Worm (Caenorhabditis elegans) whole organism, L1 larva: ENCODE measurements around the gene bath-37.

Source experiments
- C34B4.2 ChIP-seq: sonication (generic microtip); optimal IDR thresholded peaks from 2 replicates; lab custom pipeline; 2017; ENCODE audit warnings: mild to moderate bottlenecking, missing genetic modification characterization, missing compliant biosample characterization
- Y116A8C.19 ChIP-seq: sonication (generic microtip); optimal IDR thresholded peaks from 2 replicates; lab custom pipeline; 2016; ENCODE audit warnings: missing compliant biosample characterization, missing genetic modification characterization, borderline replicate concordance
- ama-1 ChIP-seq: fragments of 150-350 bp; optimal IDR thresholded peaks from 2 replicates; lab custom pipeline; 2014
- blmp-1 ChIP-seq: fragments of 150-350 bp; optimal IDR thresholded peaks from 2 replicates; lab custom pipeline; 2014; ENCODE audit warnings: missing biosample characterization, missing genetic modification characterization
- ceh-63 ChIP-seq: fragments of 200-800 bp; sonication (Bioruptor generic); optimal IDR thresholded peaks from 2 replicates; lab custom pipeline; 2018; ENCODE audit warnings: mild to moderate bottlenecking, missing genetic modification characterization, missing compliant biosample characterization
- ceh-8 ChIP-seq: fragments of 200-800 bp; sonication (Bioruptor generic); optimal IDR thresholded peaks from 2 replicates; lab custom pipeline; 2018; ENCODE audit warnings: mild to moderate bottlenecking, missing genetic modification characterization, moderate library complexity, missing compliant biosample characterization
- ces-1 ChIP-seq: fragments of 150-350 bp; optimal IDR thresholded peaks from 2 replicates; lab custom pipeline; 2014; ENCODE audit warnings: missing biosample characterization, missing genetic modification reagents, missing genetic modification characterization
- dpl-1 ChIP-seq, 3 experiments: fragments of 150-350 bp in 2 of 3; sonication (generic microtip) in 1 of 3; optimal IDR thresholded peaks; 2 replicates each; lab custom pipeline; 2014 to 2017; ENCODE audit warnings: missing biosample characterization in 3 of 3, missing genetic modification characterization in 3 of 3, missing genetic modification reagents in 3 of 3
- dsc-1 ChIP-seq: sonication (generic microtip); optimal IDR thresholded peaks from 2 replicates; lab custom pipeline; 2016; ENCODE audit warnings: mild to moderate bottlenecking, missing genetic modification characterization, missing compliant biosample characterization
- egl-13 ChIP-seq: sonication (generic microtip); optimal IDR thresholded peaks from 2 replicates; lab custom pipeline; 2016; ENCODE audit warnings: missing genotype, missing genetic modification reagents, missing genetic modification characterization, missing compliant biosample characterization
- egl-27 ChIP-seq, 2 experiments: fragments of 150-350 bp in 1 of 2; sonication (generic microtip); optimal IDR thresholded peaks; 3 replicates each; lab custom pipeline; 2017 to 2018; ENCODE audit warnings: missing biosample characterization in 2 of 2, missing genetic modification characterization in 2 of 2, missing genetic modification reagents in 2 of 2
- elt-2 ChIP-seq: sonication (generic microtip); optimal IDR thresholded peaks from 2 replicates; lab custom pipeline; 2016; ENCODE audit warnings: missing genetic modification characterization, mild to moderate bottlenecking, inconsistent platforms, missing compliant biosample characterization, missing genetic modification reagents
- elt-3 ChIP-seq, 6 experiments: fragments of 150-350 bp in 1 of 6; sonication (generic microtip); optimal IDR thresholded peaks; 2 replicates each; lab custom pipeline; 2017 to 2018; ENCODE audit warnings: missing biosample characterization in 6 of 6, missing genetic modification characterization in 6 of 6, inconsistent platforms in 1 of 6
- fkh-10 ChIP-seq: sonication (generic microtip); optimal IDR thresholded peaks from 2 replicates; lab custom pipeline; 2017; ENCODE audit warnings: missing biosample characterization, missing genetic modification reagents, missing genetic modification characterization
- fkh-4 ChIP-seq: sonication (generic microtip); optimal IDR thresholded peaks from 2 replicates; lab custom pipeline; 2016; ENCODE audit warnings: missing compliant biosample characterization, missing genetic modification characterization, borderline replicate concordance
- irx-1 ChIP-seq: sonication (generic microtip); optimal IDR thresholded peaks from 2 replicates; lab custom pipeline; 2016; ENCODE audit warnings: missing genetic modification characterization, missing compliant biosample characterization
- jun-1 ChIP-seq: fragments of 150-350 bp; optimal IDR thresholded peaks from 2 replicates; lab custom pipeline; 2014; ENCODE audit warnings: missing biosample characterization, missing genetic modification reagents, missing genetic modification characterization
- lin-13 ChIP-seq: fragments of 150-350 bp; optimal IDR thresholded peaks from 2 replicates; lab custom pipeline; 2014; ENCODE audit warnings: missing biosample characterization, missing genetic modification reagents, missing genetic modification characterization
- lin-14 ChIP-seq: fragments of 200-800 bp; sonication (Bioruptor generic); optimal IDR thresholded peaks from 2 replicates; lab custom pipeline; 2018; ENCODE audit warnings: mild to moderate bottlenecking, missing genetic modification characterization, moderate library complexity, missing compliant biosample characterization
- lin-35 ChIP-seq, 2 experiments: fragments of 150-350 bp; optimal IDR thresholded peaks; 2 replicates each; lab custom pipeline; 2014; ENCODE audit warnings: missing biosample characterization in 2 of 2, missing genetic modification characterization in 2 of 2, missing genetic modification reagents in 2 of 2
- lin-39 ChIP-seq: fragments of 150-350 bp; optimal IDR thresholded peaks from 2 replicates; lab custom pipeline; 2014; ENCODE audit warnings: missing biosample characterization, missing genetic modification reagents, missing genetic modification characterization
- lir-3 ChIP-seq: sonication (generic microtip); optimal IDR thresholded peaks from 2 replicates; lab custom pipeline; 2016; ENCODE audit warnings: mild to moderate bottlenecking, missing genetic modification characterization, moderate library complexity, missing compliant biosample characterization; ENCODE audit not compliant: poor library complexity
- lsy-2 ChIP-seq, 2 experiments: fragments of 150-350 bp; optimal IDR thresholded peaks; 2 replicates each; lab custom pipeline; 2014; ENCODE audit warnings: missing biosample characterization in 2 of 2, missing genetic modification characterization in 2 of 2
- nhr-237 ChIP-seq: fragments of 150-350 bp; optimal IDR thresholded peaks from 2 replicates; lab custom pipeline; 2014; ENCODE audit warnings: missing biosample characterization, missing genetic modification characterization
- nhr-28 ChIP-seq: fragments of 150-350 bp; optimal IDR thresholded peaks from 2 replicates; lab custom pipeline; 2014; ENCODE audit warnings: missing biosample characterization, missing genetic modification characterization
- nhr-77 ChIP-seq: fragments of 150-350 bp; optimal IDR thresholded peaks from 2 replicates; lab custom pipeline; 2014; ENCODE audit warnings: missing biosample characterization, missing genetic modification characterization
- nhr-90 ChIP-seq: sonication (generic microtip); optimal IDR thresholded peaks from 2 replicates; lab custom pipeline; 2016; ENCODE audit warnings: mild to moderate bottlenecking, missing genetic modification characterization, missing compliant biosample characterization; ENCODE audit not compliant: poor library complexity
- pag-3 ChIP-seq: sonication (generic microtip); optimal IDR thresholded peaks from 2 replicates; lab custom pipeline; 2017; ENCODE audit warnings: missing genetic modification characterization, mild to moderate bottlenecking, missing compliant biosample characterization, antibody characterized with exemption, borderline replicate concordance; ENCODE audit not compliant: insufficient read depth
- rnt-1 ChIP-seq: sonication (generic microtip); optimal IDR thresholded peaks from 2 replicates; lab custom pipeline; 2016; ENCODE audit warnings: mild to moderate bottlenecking, missing genetic modification characterization, moderate library complexity, missing compliant biosample characterization
- sox-4 ChIP-seq: sonication (generic microtip); optimal IDR thresholded peaks from 2 replicates; lab custom pipeline; 2016; ENCODE audit warnings: missing genetic modification characterization, missing compliant biosample characterization
- sptf-1 ChIP-seq: fragments of 150-350 bp; optimal IDR thresholded peaks from 2 replicates; lab custom pipeline; 2014; ENCODE audit warnings: missing biosample characterization, missing genetic modification characterization
- sup-37 ChIP-seq: fragments of 200-800 bp; sonication (Bioruptor generic); optimal IDR thresholded peaks from 2 replicates; lab custom pipeline; 2018; ENCODE audit warnings: mild to moderate bottlenecking, missing genetic modification characterization, missing compliant biosample characterization
- unc-130 ChIP-seq: fragments of 150-350 bp; optimal IDR thresholded peaks from 2 replicates; lab custom pipeline; 2017; ENCODE audit warnings: missing biosample characterization, missing genetic modification characterization, inconsistent platforms
- unc-30 ChIP-seq: sonication (generic microtip); optimal IDR thresholded peaks from 2 replicates; lab custom pipeline; 2017; ENCODE audit warnings: missing biosample characterization, missing genetic modification characterization
- unc-62 ChIP-seq: fragments of 150-350 bp; optimal IDR thresholded peaks from 2 replicates; lab custom pipeline; 2014; ENCODE audit warnings: missing biosample characterization, missing genetic modification reagents, missing genetic modification characterization
- unc-86 ChIP-seq: sonication (generic microtip); optimal IDR thresholded peaks from 2 replicates; lab custom pipeline; 2016; ENCODE audit warnings: missing genetic modification characterization, missing compliant biosample characterization
- vab-15 ChIP-seq: sonication (generic microtip); optimal IDR thresholded peaks from 2 replicates; lab custom pipeline; 2017; ENCODE audit warnings: missing genotype, mild to moderate bottlenecking, missing genetic modification characterization, missing compliant biosample characterization
- xbp-1 ChIP-seq: sonication (generic microtip); optimal IDR thresholded peaks from 2 replicates; lab custom pipeline; 2016; ENCODE audit warnings: missing genetic modification characterization, missing compliant biosample characterization
- zip-4 ChIP-seq: fragments of 200-800 bp; sonication (Bioruptor generic); optimal IDR thresholded peaks from 2 replicates; lab custom pipeline; 2018; ENCODE audit warnings: mild to moderate bottlenecking, missing genetic modification characterization, moderate library complexity, missing compliant biosample characterization
- ztf-4 ChIP-seq: fragments of 150-350 bp; optimal IDR thresholded peaks from 2 replicates; lab custom pipeline; 2014; ENCODE audit warnings: missing biosample characterization, missing genetic modification characterization

Gene bath-37

DNA sequence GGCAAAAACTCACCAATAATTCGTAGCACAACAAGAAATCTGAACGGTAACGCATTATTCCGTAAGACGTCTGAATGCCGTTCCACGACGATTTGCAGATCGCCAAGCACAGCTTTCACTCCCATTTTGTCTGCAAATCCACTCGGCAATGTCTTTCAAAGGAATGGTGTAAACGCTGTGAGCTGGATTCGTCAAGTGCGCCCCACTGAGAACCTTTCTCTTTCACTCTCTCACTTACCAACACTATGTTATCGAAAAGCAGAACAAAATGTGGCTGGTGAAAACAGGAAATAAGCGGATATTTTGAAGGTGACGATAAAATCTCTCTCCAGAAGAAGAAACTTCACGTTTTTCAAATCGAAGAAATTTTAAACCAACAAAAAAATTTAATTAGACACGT is 20.2 kb downstream of the bath-37 start (continued):
- TF ChIP-seq egl-13: no peak
- TF ChIP-seq elt-2 (tag; lab: Kevin White, UChicago): no peak
- TF ChIP-seq rnt-1: peak; percentile 42
- TF ChIP-seq lin-13 (GFP tag; lab: Kevin White, UChicago): no peak
- no peak for TF ChIP-seq xbp-1
- TF ChIP-seq elt-3 (tag; optimal IDR thresholded peaks at IDR 0.05; lab: Kevin White, UChicago): no peak
- TF ChIP-seq lsy-2 (tag; optimal IDR thresholded peaks at IDR 0.05; lab: Kevin White, UChicago): peak; percentile 19 to 71
- no peak for TF ChIP-seq dsc-1 (tag; lab: Kevin White, UChicago)
- TF ChIP-seq nhr-77: no peak
- no peak for TF ChIP-seq unc-130 (tag; lab: Kevin White, UChicago)
- no peak for TF ChIP-seq zip-4 (GFP tag; lab: Kevin White, UChicago)
- TF ChIP-seq lin-14 (GFP tag; lab: Kevin White, UChicago): no peak
- TF ChIP-seq jun-1 (tag; lab: Kevin White, UChicago): no peak
- no peak for TF ChIP-seq unc-62 (GFP tag; lab: Kevin White, UChicago)
- TF ChIP-seq lir-3 (tag; lab: Kevin White, UChicago): no peak
- TF ChIP-seq vab-15 (tag; lab: Kevin White, UChicago): no peak
- TF ChIP-seq egl-27 (tag; optimal IDR thresholded peaks at IDR 0.05; lab: Kevin White, UChicago): no peak
- no peak for TF ChIP-seq sptf-1 (tag; lab: Kevin White, UChicago)
- TF ChIP-seq ceh-63 (GFP tag; lab: Kevin White, UChicago): no peak
- no peak for TF ChIP-seq ztf-4 (tag; lab: Kevin White, UChicago)
- TF ChIP-seq unc-30 (tag; lab: Kevin White, UChicago): no peak
- no peak for TF ChIP-seq nhr-90 (tag; lab: Kevin White, UChicago)
- TF ChIP-seq fkh-4 (tag; lab: Kevin White, UChicago): no peak
- TF ChIP-seq Y116A8C.19: no peak
- TF ChIP-seq ama-1 (lab: Kevin White, UChicago): no peak
- TF ChIP-seq irx-1 (tag; lab: Kevin White, UChicago): no peak
- no peak for TF ChIP-seq lin-39 (tag; lab: Kevin White, UChicago)
- no peak for TF ChIP-seq ceh-8 (GFP tag; lab: Kevin White, UChicago)
- TF ChIP-seq unc-86: no peak
- TF ChIP-seq dpl-1 (GFP tag; optimal IDR thresholded peaks at IDR 0.05; lab: Kevin White, UChicago): peak in 1 of 3 experiments; percentile 55
- TF ChIP-seq sup-37 (GFP tag; lab: Kevin White, UChicago): no peak
- peak; percentile 96 for TF ChIP-seq blmp-1 (tag; lab: Kevin White, UChicago)
- TF ChIP-seq C34B4.2: no peak
- no peak for TF ChIP-seq nhr-28 (tag; lab: Kevin White, UChicago)

DNA sequence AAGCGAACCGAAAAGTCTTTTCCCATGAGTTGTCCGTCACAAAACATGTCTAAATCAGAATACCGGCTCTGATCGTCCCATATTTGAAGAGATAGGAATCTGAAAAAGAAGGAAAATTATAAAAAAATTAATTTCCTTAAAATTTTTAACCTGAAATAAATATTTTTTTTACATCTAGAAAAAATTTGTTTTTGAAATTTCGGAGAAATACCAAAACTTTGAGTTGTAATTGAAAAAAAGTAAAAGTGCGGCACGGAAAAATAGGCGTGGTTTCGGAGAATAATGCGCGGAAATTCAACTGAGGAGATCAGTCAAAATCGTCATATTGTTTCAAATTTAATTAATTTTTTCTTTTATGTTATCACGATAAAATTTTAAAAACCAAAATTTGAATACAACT is 20.9 kb downstream of the bath-37 start, which contains the start of gene F11A10.6:
TSS of gene F11A10.6 (minus strand) at position 101 of the 400 bp plus-strand sequence.
- no peak for TF ChIP-seq pag-3 (tag; lab: Kevin White, UChicago)
- TF ChIP-seq blmp-1 (tag; lab: Kevin White, UChicago): peak; percentile 27

DNA sequence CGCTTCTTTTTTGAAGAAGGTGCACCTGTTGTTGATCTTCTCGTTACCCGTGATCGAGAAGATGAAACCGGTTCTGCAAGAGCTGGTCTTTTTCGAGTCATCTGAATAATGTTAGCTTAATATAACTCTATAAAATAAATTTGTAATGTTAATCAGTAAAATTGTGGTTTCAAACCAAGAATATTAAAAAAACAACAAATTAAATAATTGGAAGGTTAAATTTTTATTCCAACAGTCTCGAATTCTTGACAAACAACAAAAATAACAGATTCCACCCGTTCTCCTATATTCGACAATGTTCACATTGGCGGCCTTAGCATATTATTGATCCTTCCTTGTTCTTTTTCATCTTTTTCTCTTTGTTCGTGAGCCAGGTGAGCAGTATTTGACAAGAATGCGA is 23.4 kb downstream of the bath-37 start, which contains the start of gene mig-32:
TSS of gene mig-32 (minus strand) at position 101 of the 400 bp plus-strand sequence.
- TF ChIP-seq elt-3 (tag; optimal IDR thresholded peaks at IDR 0.05; lab: Kevin White, UChicago): no peak
- TF ChIP-seq lin-39 (tag; lab: Kevin White, UChicago): no peak
- TF ChIP-seq ces-1: no peak
- TF ChIP-seq egl-13: no peak
- no peak for TF ChIP-seq sox-4
- no peak for TF ChIP-seq ceh-63 (GFP tag; lab: Kevin White, UChicago)
- TF ChIP-seq Y116A8C.19: no peak
- no peak for TF ChIP-seq fkh-10 (GFP tag; lab: Kevin White, UChicago)
- no peak for TF ChIP-seq nhr-237 (tag; lab: Kevin White, UChicago)
- no peak for TF ChIP-seq lin-35 (GFP tag; optimal IDR thresholded peaks at IDR 0.05; lab: Kevin White, UChicago)
